Worm (Caenorhabditis elegans) whole organism, late embryonic: ENCODE data around the gene cutl-19.

ENCODE experiments used
- ama-1 ChIP-seq: fragments of 150-350 bp; optimal IDR thresholded peaks from 2 replicates; lab custom pipeline; 2014
- ceh-34 ChIP-seq: sonication (generic microtip); optimal IDR thresholded peaks from 2 replicates; lab custom pipeline; 2016; ENCODE audit warnings: mild to moderate bottlenecking, missing genetic modification characterization, missing compliant biosample characterization
- che-1 ChIP-seq: sonication (generic microtip); optimal IDR thresholded peaks from 2 replicates; lab custom pipeline; 2016; ENCODE audit warnings: mild to moderate bottlenecking, missing genetic modification characterization, missing compliant biosample characterization
- elt-2 ChIP-seq: sonication (generic microtip); optimal IDR thresholded peaks from 2 replicates; lab custom pipeline; 2016; ENCODE audit warnings: missing genetic modification reagents, missing genetic modification characterization, missing compliant biosample characterization
- hlh-8 ChIP-seq: sonication (generic microtip); optimal IDR thresholded peaks from 2 replicates; lab custom pipeline; 2016; ENCODE audit warnings: missing genotype, missing genetic modification characterization, missing compliant biosample characterization
- sox-2 ChIP-seq: fragments of 200-800 bp; sonication (Bioruptor generic); IDR thresholded peaks from 2 replicates; pipeline ENCODE4 v1.3.6; 2022; ENCODE audit warnings: missing genetic modification reagents, missing genetic modification characterization, missing compliant biosample characterization
- unc-3 ChIP-seq, 2 experiments: fragments of 200-800 bp in 1 of 2; sonication (Bioruptor generic) in 1 of 2; sonication (generic microtip) in 1 of 2; conservative IDR thresholded peaks in 1 of 2; optimal IDR thresholded peaks in 1 of 2; 2 replicates each; pipeline versions ENCODE4 v1.3.6 to Lab custom; 2016 to 2022; ENCODE audit warnings: missing compliant biosample characterization in 2 of 2, missing genetic modification characterization in 2 of 2, missing genetic modification reagents in 1 of 2
- zip-5 ChIP-seq: sonication (generic microtip); optimal IDR thresholded peaks from 2 replicates; lab custom pipeline; 2016; ENCODE audit warnings: missing genetic modification characterization, missing compliant biosample characterization

DNA sequence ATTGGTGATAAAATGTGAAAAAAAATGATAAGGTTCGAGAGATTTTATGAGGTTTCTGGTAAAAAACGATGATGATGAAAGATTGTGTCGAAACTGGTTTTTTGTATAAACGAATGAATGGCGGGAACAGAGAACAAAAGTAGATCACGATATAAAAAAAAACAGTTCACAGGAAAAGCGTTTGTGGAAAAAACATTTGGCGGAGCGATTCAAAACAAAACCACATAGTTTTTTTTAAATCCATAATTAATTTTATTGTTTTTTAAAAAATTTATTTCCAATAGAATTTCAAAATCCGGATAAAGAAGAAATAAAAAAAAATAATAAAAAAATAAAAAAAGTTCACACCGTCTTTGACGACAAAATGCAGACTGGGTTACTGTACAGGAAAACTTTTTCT is 2.0 kb downstream of the cutl-19 start, which contains the start of gene ZC155.4:
- no peak for TF ChIP-seq zip-5 (tag; lab: Kevin White, UChicago)
- no peak for TF ChIP-seq sox-2 (GFP tag; lab: Robert Waterston, UW)
- TF ChIP-seq che-1 (tag; lab: Kevin White, UChicago) = no peak
- no peak for TF ChIP-seq unc-3 (GFP tag; conservative IDR thresholded peaks at IDR 0.05; lab: Robert Waterston, UW)
- no peak for TF ChIP-seq unc-3 (tag; optimal IDR thresholded peaks at IDR 0.05; lab: Kevin White, UChicago)
- TF ChIP-seq ama-1 = no peak
- no peak for TF ChIP-seq ceh-34 (tag; lab: Kevin White, UChicago)
- no peak for TF ChIP-seq hlh-8 (tag; lab: Kevin White, UChicago)
- TF ChIP-seq elt-2 (tag; lab: Kevin White, UChicago) = no peak
